Fruit fly (Drosophila melanogaster): Measurements from ENCODE around the gene Cse1.

The Cse1 gene

DNA sequence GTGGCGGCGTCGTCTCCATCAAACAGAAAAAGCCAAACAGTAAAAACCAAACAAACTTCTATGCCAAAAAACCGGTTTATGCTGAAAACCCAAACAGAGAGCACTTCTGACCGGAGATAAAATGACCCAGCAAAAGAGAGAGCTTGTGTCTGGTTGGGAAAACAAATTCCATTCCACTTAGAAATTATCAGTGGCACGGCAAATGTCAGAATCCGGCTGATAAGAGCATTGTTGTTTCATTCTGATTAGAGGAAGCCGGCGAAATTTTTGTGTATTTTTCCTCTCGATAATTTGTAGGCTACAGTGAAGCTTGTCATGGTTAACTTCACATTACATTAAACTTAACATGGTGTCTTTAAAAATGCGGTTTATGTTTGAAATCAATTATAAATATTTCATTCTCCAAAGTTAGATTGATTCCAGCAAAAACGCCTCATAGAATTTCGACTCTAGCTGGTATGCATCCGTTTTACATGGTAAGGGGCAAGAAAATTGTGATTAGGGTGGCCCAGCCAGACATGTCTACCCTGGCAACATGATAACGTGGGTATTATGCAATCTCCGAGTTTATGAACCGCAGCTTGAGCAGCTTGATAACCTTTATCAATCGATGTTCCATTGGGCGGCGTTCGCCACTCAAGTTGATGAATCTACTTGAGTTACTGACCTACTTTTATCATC lies 7.4 kb downstream of the Cse1 start (continued):
- TF ChIP-seq crol (GFP tag; IDR thresholded peaks at IDR 0.05) (no peak), Eip74EF (GFP tag; optimal IDR thresholded peaks at IDR 0.05) (no peak), gce (GFP tag; IDR thresholded peaks at IDR 0.05) (no peak), wek (GFP tag; optimal IDR thresholded peaks at IDR 0.05) (no peak), CG32772 (GFP tag; IDR thresholded peaks at IDR 0.05) (no peak; the same call in 1 of the 2 replicates), MTF-1 (GFP tag; optimal IDR thresholded peaks at IDR 0.05; ENCODE audit: borderline replicate concordance) (no peak), CG14667 (GFP tag; IDR thresholded peaks at IDR 0.05) (no peak), CG14050 (GFP tag; IDR thresholded peaks at IDR 0.05) (no peak), CG32767 (GFP tag; IDR thresholded peaks at IDR 0.05) (no peak), hbn (GFP tag; IDR thresholded peaks at IDR 0.05; ENCODE audit: partially characterized antibody) (no peak), zfh2 (GFP tag; optimal IDR thresholded peaks at IDR 0.05) (peak; percentile 26), pfk (GFP tag; optimal IDR thresholded peaks at IDR 0.05) (no peak), gcm (GFP tag; optimal IDR thresholded peaks at IDR 0.05) (no peak), CG10366 (GFP tag; IDR thresholded peaks at IDR 0.05) (peak; percentile 30; the same call in 1 of the 2 replicates), CG13424 (tag; optimal IDR thresholded peaks at IDR 0.05) (peak; percentile 0), sima (GFP tag; optimal IDR thresholded peaks at IDR 0.05) (no peak), MBD-R2 (GFP tag; IDR thresholded peaks at IDR 0.05) (no peak), CG34422 (GFP tag; IDR thresholded peaks at IDR 0.05) (no peak), CG11085 (GFP tag; IDR thresholded peaks at IDR 0.05) (no peak), Sin3A (optimal IDR thresholded peaks at IDR 0.05) (no peak), CG8359 (GFP tag; optimal IDR thresholded peaks at IDR 0.05; ENCODE audit: borderline replicate concordance) (no peak), CG4730 (GFP tag; IDR thresholded peaks at IDR 0.05) (no peak), Camta (GFP tag; optimal IDR thresholded peaks at IDR 0.05) (peak; percentile 3), pita (GFP tag; optimal IDR thresholded peaks at IDR 0.05) (no peak), Atf3 (GFP tag; optimal IDR thresholded peaks at IDR 0.05) (no peak), CG6854 (GFP tag; optimal IDR thresholded peaks at IDR 0.05) (no peak), Rfx (GFP tag; IDR thresholded peaks at IDR 0.05) (peak; percentile 70), trem (tag; optimal IDR thresholded peaks at IDR 0.05) (no peak), wor (GFP tag; IDR thresholded peaks at IDR 0.05) (no peak), otp (GFP tag; IDR thresholded peaks at IDR 0.05) (peak; percentile 52; the same call in 1 of the 3 replicates), CG15011 (GFP tag; optimal IDR thresholded peaks at IDR 0.05) (no peak), esg (GFP tag; conservative IDR thresholded peaks at IDR 0.05) (no peak), CG8388 (GFP tag; optimal IDR thresholded peaks at IDR 0.05) (peak; percentile 5), salm (tag; optimal IDR thresholded peaks at IDR 0.05) (no peak), nau (GFP tag; optimal IDR thresholded peaks at IDR 0.05) (no peak), schlank (tag; optimal IDR thresholded peaks at IDR 0.05) (no peak), Dip2 (GFP tag; IDR thresholded peaks at IDR 0.05) (no peak), Nf-YA (GFP tag; IDR thresholded peaks at IDR 0.05) (no peak), prd (optimal IDR thresholded peaks at IDR 0.05) (no peak), prd (GFP tag; IDR thresholded peaks at IDR 0.05) (0 out of 3 replicates have a peak, but pooled peaks have one; percentile 9), nerfin-2 (GFP tag; IDR thresholded peaks at IDR 0.05; ENCODE audit: partially characterized antibody) (no peak), CG8944 (GFP tag; optimal IDR thresholded peaks at IDR 0.05) (no peak), CkIIα-i1 (GFP tag; IDR thresholded peaks at IDR 0.05) (no peak), tap (tag; optimal IDR thresholded peaks at IDR 0.05) (no peak), CG10267 (tag; optimal IDR thresholded peaks at IDR 0.05) (no peak), CoRest (tag; optimal IDR thresholded peaks at IDR 0.05) (peak; percentile 19), ttk (GFP tag; IDR thresholded peaks at IDR 0.05) (no peak), CG12942 (GFP tag; optimal IDR thresholded peaks at IDR 0.05) (no peak), CG15479 (GFP tag; optimal IDR thresholded peaks at IDR 0.05) (no peak), ase (GFP tag; IDR thresholded peaks at IDR 0.05) (no peak), HLH54F (GFP tag; optimal IDR thresholded peaks at IDR 0.05) (no peak)
